Worm (Caenorhabditis elegans) whole organism, early embryonic: ENCODE results near the gene nop-1.

Experiments
- B0310.2 ChIP-seq: sonication (generic microtip); optimal IDR thresholded peaks from 2 replicates; lab custom pipeline; 2016; ENCODE audit warnings: mild to moderate bottlenecking, missing genetic modification characterization, missing compliant biosample characterization
- F13C5.2 ChIP-seq: sonication (generic microtip); optimal IDR thresholded peaks from 2 replicates; lab custom pipeline; 2017; ENCODE audit warnings: mild to moderate bottlenecking, missing genetic modification characterization, inconsistent platforms, missing compliant biosample characterization
- aly-1 ChIP-seq: sonication (generic microtip); optimal IDR thresholded peaks from 2 replicates; lab custom pipeline; 2016; ENCODE audit warnings: missing genetic modification characterization, missing compliant biosample characterization
- ama-1 ChIP-seq: fragments of 150-350 bp; optimal IDR thresholded peaks from 2 replicates; lab custom pipeline; 2014
- ceh-13 ChIP-seq: fragments of 200-800 bp; sonication (Bioruptor generic); optimal IDR thresholded peaks from 2 replicates; lab custom pipeline; 2018; ENCODE audit warnings: mild to moderate bottlenecking, missing genetic modification characterization, missing compliant biosample characterization
- ceh-36 ChIP-seq: sonication (generic microtip); optimal IDR thresholded peaks from 2 replicates; lab custom pipeline; 2016; ENCODE audit warnings: missing genetic modification characterization, inconsistent platforms, missing compliant biosample characterization
- ets-7 ChIP-seq: sonication (generic microtip); optimal IDR thresholded peaks from 2 replicates; lab custom pipeline; 2016; ENCODE audit warnings: missing genotype, missing genetic modification characterization, missing compliant biosample characterization
- flt-1 ChIP-seq: fragments of 200-800 bp; sonication (Bioruptor generic); IDR thresholded peaks from 2 replicates; pipeline ENCODE4 v1.3.6; 2022; ENCODE audit warnings: missing genetic modification characterization, missing compliant biosample characterization
- hmbx-1 ChIP-seq: sonication (generic microtip); optimal IDR thresholded peaks from 2 replicates; lab custom pipeline; 2016; ENCODE audit warnings: mild to moderate bottlenecking, missing genetic modification characterization, missing compliant biosample characterization
- hmg-4 ChIP-seq: fragments of 200-800 bp; sonication (Bioruptor generic); optimal IDR thresholded peaks from 2 replicates; lab custom pipeline; 2018; ENCODE audit warnings: mild to moderate bottlenecking, missing genetic modification characterization, missing compliant biosample characterization
- hnd-1 ChIP-seq: sonication (generic microtip); optimal IDR thresholded peaks from 2 replicates; lab custom pipeline; 2016; ENCODE audit warnings: missing genetic modification characterization, missing compliant biosample characterization
- pes-1 ChIP-seq: fragments of 200-800 bp; sonication (Bioruptor generic); IDR thresholded peaks from 2 replicates; pipeline ENCODE4 v1.3.6; 2022; ENCODE audit warnings: missing genetic modification reagents, missing genetic modification characterization, missing compliant biosample characterization
- scrt-1 ChIP-seq: fragments of 200-800 bp; sonication (Bioruptor generic); IDR thresholded peaks from 2 replicates; pipeline ENCODE4 v1.3.6; 2022; ENCODE audit warnings: missing genetic modification characterization, missing compliant biosample characterization
- sea-1 ChIP-seq: fragments of 200-800 bp; sonication (Bioruptor generic); conservative IDR thresholded peaks from 2 replicates; pipeline ENCODE4 v1.3.6; 2022; ENCODE audit warnings: missing genetic modification characterization, missing compliant biosample characterization
- tbx-11 ChIP-seq: fragments of 200-800 bp; sonication (Bioruptor generic); IDR thresholded peaks from 2 replicates; pipeline ENCODE4 v1.3.6; 2022; ENCODE audit warnings: missing genetic modification characterization, missing compliant biosample characterization
- tbx-37 ChIP-seq: fragments of 200-800 bp; sonication (Bioruptor generic); conservative IDR thresholded peaks from 2 replicates; pipeline ENCODE4 v1.3.6; 2022; ENCODE audit warnings: missing genetic modification reagents, missing genetic modification characterization, missing compliant biosample characterization
- tra-4 ChIP-seq: sonication (generic microtip); optimal IDR thresholded peaks from 2 replicates; lab custom pipeline; 2017; ENCODE audit warnings: missing genetic modification characterization, missing compliant biosample characterization

The nop-1 gene

DNA sequence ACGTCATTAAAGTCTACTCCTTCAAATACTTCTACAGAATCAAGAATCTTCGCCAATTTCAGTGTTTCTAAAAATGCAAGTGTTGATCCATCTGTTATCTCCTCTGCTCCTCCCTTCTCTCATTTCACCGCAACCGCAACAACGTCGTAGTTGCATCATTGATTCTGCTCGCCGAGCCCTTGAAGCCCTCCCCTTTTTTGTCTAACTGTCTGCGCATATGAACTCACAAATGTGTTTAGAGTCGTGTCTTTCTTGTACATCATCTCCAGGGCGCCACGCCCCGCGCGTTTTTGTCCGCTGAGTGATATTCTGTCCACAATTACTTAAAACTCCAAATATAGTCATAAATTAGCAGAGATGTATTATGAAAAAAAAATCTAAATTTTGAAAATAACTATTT is 29.5 kb downstream of the nop-1 start:
- TF ChIP-seq B0310.2 (tag; lab: Kevin White, UChicago) (no peak), flt-1 (GFP tag; lab: Robert Waterston, UW) (no peak), pes-1 (GFP tag; lab: Robert Waterston, UW) (no peak), aly-1 (no peak), hnd-1 (tag; lab: Kevin White, UChicago) (no peak), hmbx-1 (tag; lab: Kevin White, UChicago) (no peak), ets-7 (tag; lab: Kevin White, UChicago) (no peak), tbx-11 (GFP tag; lab: Robert Waterston, UW) (no peak), hmg-4 (GFP tag; lab: Kevin White, UChicago) (no peak), ceh-36 (tag; lab: Kevin White, UChicago) (no peak), scrt-1 (GFP tag; lab: Robert Waterston, UW) (no peak), F13C5.2 (tag; lab: Kevin White, UChicago) (no peak), ama-1 (lab: Kevin White, UChicago) (no peak), sea-1 (GFP tag; lab: Robert Waterston, UW) (no peak), tra-4 (tag; lab: Kevin White, UChicago) (no peak), tbx-37 (GFP tag; lab: Robert Waterston, UW) (no peak), ceh-13 (GFP tag; lab: Kevin White, UChicago) (no peak)

DNA sequence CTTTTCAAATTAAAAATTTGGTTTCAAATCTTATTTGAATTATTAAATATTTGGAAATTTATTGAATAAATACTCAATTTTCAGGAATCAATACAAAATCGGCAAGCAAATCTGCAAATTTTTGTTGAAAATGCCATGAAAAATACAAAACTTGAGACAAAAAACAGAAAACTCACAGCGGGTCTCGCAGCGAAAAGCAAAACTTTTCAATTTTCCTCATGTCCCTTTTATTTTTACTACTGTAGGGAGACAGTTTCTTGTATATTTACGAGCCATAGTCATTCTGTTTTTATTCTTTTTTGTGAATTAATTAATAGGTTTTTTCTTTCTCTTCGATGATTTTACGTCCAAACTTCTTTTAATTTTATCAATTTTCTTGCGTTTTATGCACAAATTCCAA is 29.9 kb downstream of the nop-1 start:
- TF ChIP-seq F13C5.2 (tag; lab: Kevin White, UChicago) (no peak), sea-1 (GFP tag; lab: Robert Waterston, UW) (no peak)

DNA sequence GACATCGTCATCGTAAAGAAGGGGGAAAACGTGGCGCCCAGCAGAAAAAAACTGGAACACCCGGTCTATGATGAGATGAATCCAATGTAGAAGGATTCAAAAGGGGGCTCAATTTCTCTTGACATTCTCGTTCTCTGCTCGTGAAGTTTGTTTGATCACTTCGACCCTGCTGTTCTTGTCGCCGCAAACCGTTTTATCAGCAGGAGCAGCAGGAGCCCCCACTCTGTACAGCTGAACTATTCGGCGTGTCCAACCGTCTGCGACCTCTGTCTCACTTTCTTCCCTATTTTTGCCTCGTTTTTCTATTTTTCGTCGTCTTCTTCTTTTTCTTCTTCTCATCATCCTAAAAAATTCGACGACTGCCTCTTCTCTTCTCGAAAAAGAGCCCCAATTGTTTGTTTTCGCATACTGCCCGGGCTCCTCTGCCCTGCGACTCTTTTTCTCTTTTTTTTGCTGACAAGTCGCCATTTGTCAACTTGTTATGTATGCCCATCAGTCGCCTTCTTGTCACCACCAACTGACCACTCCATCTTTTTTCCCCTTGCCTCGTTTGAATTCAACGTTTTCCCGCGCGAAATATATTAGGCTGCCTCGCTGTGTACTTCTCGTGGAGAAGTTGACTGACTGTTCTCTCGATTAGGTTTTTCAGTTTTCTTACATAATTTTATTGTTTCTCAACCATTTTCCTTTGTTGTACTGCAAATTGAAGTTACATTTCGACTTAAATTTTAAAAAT is 30.6 kb downstream of the nop-1 start:
- no peak for TF ChIP-seq hmg-4 (GFP tag; lab: Kevin White, UChicago)
- TF ChIP-seq ets-7 (tag; lab: Kevin White, UChicago), result no peak
- no peak for TF ChIP-seq aly-1
- TF ChIP-seq tra-4 (tag; lab: Kevin White, UChicago), result no peak
- TF ChIP-seq ceh-36 (tag; lab: Kevin White, UChicago), result no peak
- TF ChIP-seq hnd-1 (tag; lab: Kevin White, UChicago), result no peak
- no peak for TF ChIP-seq pes-1 (GFP tag; lab: Robert Waterston, UW)
- no peak for TF ChIP-seq ama-1 (lab: Kevin White, UChicago)

DNA sequence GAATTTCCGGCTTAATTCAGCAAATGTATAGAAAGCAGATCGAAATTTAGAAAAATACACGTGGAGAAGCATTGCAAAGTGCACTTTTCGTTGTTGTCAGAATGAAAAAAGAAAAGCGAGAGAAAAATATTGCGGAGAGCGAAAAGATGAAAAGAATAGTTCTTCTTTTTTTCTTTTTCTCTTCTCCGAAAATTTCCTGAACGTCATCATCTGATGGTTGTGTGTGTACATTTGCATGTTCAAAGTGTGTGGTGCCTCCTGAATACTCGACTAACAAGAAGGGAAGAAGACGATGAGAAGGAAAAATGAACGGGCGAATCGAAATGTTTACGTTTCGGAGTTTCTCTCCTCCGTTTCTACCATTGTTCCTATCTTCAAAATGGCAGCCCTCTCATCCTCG is 31.6 kb downstream of the nop-1 start:
- no peak for TF ChIP-seq B0310.2 (tag; lab: Kevin White, UChicago)
- no peak for TF ChIP-seq sea-1 (GFP tag; lab: Robert Waterston, UW)
- no peak for TF ChIP-seq hmbx-1 (tag; lab: Kevin White, UChicago)
- no peak for TF ChIP-seq ceh-36 (tag; lab: Kevin White, UChicago)
- TF ChIP-seq pes-1 (GFP tag; lab: Robert Waterston, UW), result no peak
- TF ChIP-seq hnd-1 (tag; lab: Kevin White, UChicago), result no peak
- TF ChIP-seq aly-1, result no peak
- TF ChIP-seq F13C5.2 (tag; lab: Kevin White, UChicago), result no peak
- TF ChIP-seq ets-7 (tag; lab: Kevin White, UChicago), result no peak
- no peak for TF ChIP-seq ceh-13 (GFP tag; lab: Kevin White, UChicago)
- no peak for TF ChIP-seq tbx-11 (GFP tag; lab: Robert Waterston, UW)
- no peak for TF ChIP-seq scrt-1 (GFP tag; lab: Robert Waterston, UW)
- no peak for TF ChIP-seq flt-1 (GFP tag; lab: Robert Waterston, UW)

DNA sequence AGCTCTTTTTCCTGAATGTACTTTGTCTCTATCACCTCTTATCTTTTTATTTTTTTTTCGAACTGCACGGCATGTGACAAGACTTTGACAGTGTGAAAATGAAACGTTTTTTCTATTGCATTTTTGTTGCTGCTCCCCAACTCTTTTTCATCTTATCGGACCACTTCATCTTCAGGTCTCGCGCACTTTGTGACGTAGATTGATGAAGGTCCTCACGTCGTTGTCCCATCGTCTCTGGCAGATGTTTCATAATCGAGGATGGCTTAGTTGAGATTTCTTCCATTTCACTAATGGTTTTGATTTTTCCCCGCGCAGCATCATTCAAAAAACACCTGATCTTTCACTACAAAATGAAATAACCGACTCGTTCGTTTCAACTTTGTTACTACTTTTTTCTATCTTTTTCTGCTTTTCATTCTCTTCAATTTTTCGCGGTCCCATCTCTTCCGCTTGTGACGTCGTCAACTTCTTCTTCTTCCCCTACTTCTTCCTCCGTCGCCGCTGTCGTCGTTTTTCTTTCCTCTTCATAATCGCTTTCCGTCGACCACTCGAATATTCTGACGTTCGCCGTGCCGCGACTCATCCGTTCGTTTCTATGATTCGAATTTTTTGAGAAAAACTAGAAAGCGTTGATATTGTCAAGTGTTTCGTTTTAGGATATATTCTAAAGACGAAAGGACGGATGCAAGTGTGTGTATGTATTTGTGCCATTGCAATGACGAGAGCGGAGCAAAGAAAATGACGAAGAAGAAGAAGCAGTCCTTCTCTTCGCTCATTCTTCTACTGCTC is 32.8 kb downstream of the nop-1 start, which contains the start of gene T04C9.2:
Gene T04C9.2 (plus strand): TSS at position 739 of the 789 bp plus-strand sequence.
- TF ChIP-seq B0310.2 (tag; lab: Kevin White, UChicago), result no peak
- no peak for TF ChIP-seq tra-4 (tag; lab: Kevin White, UChicago)
- TF ChIP-seq ets-7 (tag; lab: Kevin White, UChicago), result no peak
- no peak for TF ChIP-seq ceh-36 (tag; lab: Kevin White, UChicago)
- TF ChIP-seq F13C5.2 (tag; lab: Kevin White, UChicago), result no peak
- no peak for TF ChIP-seq hmg-4 (GFP tag; lab: Kevin White, UChicago)
- TF ChIP-seq hnd-1 (tag; lab: Kevin White, UChicago), result no peak
- no peak for TF ChIP-seq ceh-13 (GFP tag; lab: Kevin White, UChicago)

DNA sequence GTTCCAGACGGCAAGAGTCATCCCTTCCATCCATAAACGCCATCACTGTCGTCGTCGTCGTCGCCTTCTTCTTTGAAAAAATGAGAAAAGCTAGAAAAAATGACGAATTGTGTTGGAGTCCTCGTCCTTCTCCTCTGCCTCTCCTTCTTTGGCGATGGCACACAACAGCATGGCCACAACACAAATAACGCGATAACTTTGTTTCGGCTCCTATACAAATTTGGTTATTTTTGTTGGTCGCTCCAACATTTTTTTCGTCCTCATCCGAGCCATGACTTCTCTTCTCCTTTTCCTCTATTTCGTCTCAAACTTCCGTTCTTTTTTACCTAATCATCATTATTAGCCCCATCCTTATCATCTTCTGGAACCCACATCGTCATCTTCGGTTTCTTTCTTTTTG is 33.5 kb downstream of the nop-1 start:
- TF ChIP-seq ama-1 (lab: Kevin White, UChicago) (no peak), scrt-1 (GFP tag; lab: Robert Waterston, UW) (no peak), ceh-13 (GFP tag; lab: Kevin White, UChicago) (no peak), hnd-1 (tag; lab: Kevin White, UChicago) (no peak), hmbx-1 (tag; lab: Kevin White, UChicago) (no peak), flt-1 (GFP tag; lab: Robert Waterston, UW) (no peak), F13C5.2 (tag; lab: Kevin White, UChicago) (no peak), hmg-4 (GFP tag; lab: Kevin White, UChicago) (no peak), sea-1 (GFP tag; lab: Robert Waterston, UW) (no peak), aly-1 (no peak), B0310.2 (tag; lab: Kevin White, UChicago) (no peak)

DNA sequence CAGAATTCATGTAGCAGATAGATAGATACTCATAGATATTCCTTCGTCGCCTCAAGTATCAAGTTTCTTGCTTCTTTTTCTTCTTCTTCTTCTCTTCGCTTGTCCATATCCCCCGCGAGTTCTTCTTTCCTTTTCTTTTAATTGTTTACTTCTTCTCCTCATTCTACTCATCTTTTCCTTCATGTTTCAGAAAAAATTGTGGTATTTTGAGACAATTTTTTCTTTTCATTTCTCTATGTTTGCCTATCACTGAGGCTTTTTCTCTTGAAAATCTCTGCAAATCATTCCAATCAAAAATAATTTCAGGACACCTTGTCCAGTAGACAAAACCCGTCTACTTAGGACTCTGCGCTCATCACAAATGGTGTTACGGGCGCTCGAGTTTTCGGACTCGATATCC is 34.4 kb downstream of the nop-1 start, which contains the start of gene T04C9.1:
Gene T04C9.1 (plus strand): TSS at position 301 of the 400 bp plus-strand sequence.
- TF ChIP-seq B0310.2 (tag; lab: Kevin White, UChicago), result no peak
- no peak for TF ChIP-seq aly-1
- TF ChIP-seq tra-4 (tag; lab: Kevin White, UChicago), result no peak
- no peak for TF ChIP-seq hmg-4 (GFP tag; lab: Kevin White, UChicago)
- TF ChIP-seq tbx-37 (GFP tag; lab: Robert Waterston, UW), result no peak
- no peak for TF ChIP-seq ceh-13 (GFP tag; lab: Kevin White, UChicago)
- TF ChIP-seq tbx-11 (GFP tag; lab: Robert Waterston, UW), result no peak
- TF ChIP-seq ets-7 (tag; lab: Kevin White, UChicago), result no peak
- TF ChIP-seq F13C5.2 (tag; lab: Kevin White, UChicago), result no peak
